Fruit fly (Drosophila melanogaster) whole organism, embryonic: Measurements from ENCODE around the gene RPA3.

Source experiments
- Blimp-1 ChIP-seq: fragments of 200-800 bp; sonication (Bioruptor generic); optimal IDR thresholded peaks from 3 replicates; lab custom pipeline; 2018; ENCODE audit warnings: missing biosample characterization, missing genetic modification characterization, mild to moderate bottlenecking, moderate library complexity, missing genetic modification reagents
- CG10462 ChIP-seq: fragments of 200-800 bp; sonication (Bioruptor generic); optimal IDR thresholded peaks from 2 replicates; lab custom pipeline; 2016; ENCODE audit warnings: missing biosample characterization, missing genetic modification characterization
- CG11504 ChIP-seq: fragments of 200-800 bp; sonication (Bioruptor generic); optimal IDR thresholded peaks from 3 replicates; lab custom pipeline; 2019; ENCODE audit warnings: missing biosample characterization, mild to moderate bottlenecking, missing genetic modification characterization, moderate library complexity
- CG12104 ChIP-seq: fragments of 200-800 bp; sonication (Bioruptor generic); optimal IDR thresholded peaks from 3 replicates; lab custom pipeline; 2016; ENCODE audit warnings: missing biosample characterization, missing genetic modification characterization
- CG12391 ChIP-seq: fragments of 200-800 bp; sonication (Bioruptor generic); optimal IDR thresholded peaks from 3 replicates; lab custom pipeline; 2018; ENCODE audit warnings: missing biosample characterization, mild to moderate bottlenecking, missing genetic modification characterization, moderate library complexity
- CG12659 ChIP-seq: fragments of 200-800 bp; sonication (Bioruptor generic); optimal IDR thresholded peaks from 3 replicates; lab custom pipeline; 2017; ENCODE audit warnings: mild to moderate bottlenecking, missing biosample characterization, missing genetic modification reagents, missing genetic modification characterization
- CG14710 ChIP-seq: fragments of 200-800 bp; sonication (Bioruptor generic); optimal IDR thresholded peaks from 3 replicates; lab custom pipeline; 2019; ENCODE audit warnings: missing biosample characterization, mild to moderate bottlenecking, missing genetic modification characterization, moderate library complexity
- CG16863 ChIP-seq: fragments of 200-800 bp; sonication (Bioruptor generic); optimal IDR thresholded peaks from 3 replicates; lab custom pipeline; 2016; ENCODE audit warnings: missing biosample characterization, missing genetic modification characterization
- CG17328 ChIP-seq: fragments of 200-800 bp; sonication (Bioruptor generic); IDR thresholded peaks from 2 replicates; pipeline ENCODE4 v1.3.6; 2022; ENCODE audit warnings: missing biosample characterization, missing genetic modification characterization
- CG18262 ChIP-seq: fragments of 200-800 bp; optimal IDR thresholded peaks from 3 replicates; lab custom pipeline; 2019; ENCODE audit warnings: missing biosample characterization, mild to moderate bottlenecking, missing genetic modification characterization, moderate library complexity
- CG2889 ChIP-seq: fragments of 200-800 bp; sonication (Bioruptor generic); IDR thresholded peaks from 3 replicates; pipeline ENCODE4 v1.3.6; 2022; ENCODE audit warnings: missing biosample characterization, missing genetic modification characterization
- CG30403 ChIP-seq: fragments of 200-800 bp; sonication (Bioruptor generic); optimal IDR thresholded peaks from 3 replicates; lab custom pipeline; 2016; ENCODE audit warnings: missing biosample characterization, missing genetic modification characterization
- CG33213 ChIP-seq: fragments of 200-800 bp; sonication (Bioruptor generic); optimal IDR thresholded peaks from 3 replicates; lab custom pipeline; 2016; ENCODE audit warnings: missing biosample characterization, missing genetic modification characterization
- CG4424 ChIP-seq: fragments of 200-800 bp; sonication (Bioruptor generic); optimal IDR thresholded peaks from 3 replicates; lab custom pipeline; 2016; ENCODE audit warnings: missing biosample characterization, missing genetic modification characterization
- CG4617 ChIP-seq: fragments of 200-800 bp; sonication (Bioruptor generic); optimal IDR thresholded peaks from 3 replicates; lab custom pipeline; 2016; ENCODE audit warnings: missing biosample characterization, missing genetic modification characterization, borderline replicate concordance
- CG4854 ChIP-seq: fragments of 200-800 bp; sonication (Bioruptor generic); optimal IDR thresholded peaks from 2 replicates; lab custom pipeline; 2016; ENCODE audit warnings: missing biosample characterization, missing genetic modification characterization, inconsistent platforms
- CG7357 ChIP-seq: fragments of 200-800 bp; sonication (Bioruptor generic); IDR thresholded peaks from 3 replicates; pipeline ENCODE4 v1.3.6; 2022; ENCODE audit warnings: missing biosample characterization, missing genetic modification characterization
- CG7745 ChIP-seq: fragments of 200-800 bp; sonication (Bioruptor generic); optimal IDR thresholded peaks from 2 replicates; lab custom pipeline; 2018; ENCODE audit warnings: missing biosample characterization, mild to moderate bottlenecking, missing genetic modification characterization, moderate library complexity
- CG8924 ChIP-seq: fragments of 200-800 bp; optimal IDR thresholded peaks from 3 replicates; lab custom pipeline; 2019; ENCODE audit warnings: missing biosample characterization, mild to moderate bottlenecking, missing genetic modification characterization, moderate library complexity
- CTCF ChIP-seq: fragments of 200-800 bp; sonication (Bioruptor generic); optimal IDR thresholded peaks from 2 replicates; lab custom pipeline; 2017; ENCODE audit warnings: missing biosample characterization, mild to moderate bottlenecking, missing genetic modification characterization, moderate library complexity
- Camta ChIP-seq: fragments of 200-800 bp; sonication (Bioruptor generic); optimal IDR thresholded peaks from 2 replicates; lab custom pipeline; 2016; ENCODE audit warnings: missing biosample characterization, missing genetic modification characterization
- CrebB ChIP-seq: fragments of 200-800 bp; sonication (Bioruptor generic); optimal IDR thresholded peaks from 3 replicates; lab custom pipeline; 2018; ENCODE audit warnings: missing biosample characterization, mild to moderate bottlenecking, missing genetic modification characterization
- D19B ChIP-seq: fragments of 200-800 bp; sonication (Bioruptor generic); optimal IDR thresholded peaks from 2 replicates; lab custom pipeline; 2017; ENCODE audit warnings: missing biosample characterization, mild to moderate bottlenecking, missing genetic modification characterization
- Eip74EF ChIP-seq, 2 experiments: fragments of 200-800 bp in 1 of 2; fragments of >200 bp in 1 of 2; sonication (Bioruptor generic) in 1 of 2; optimal IDR thresholded peaks; 2 replicates each; lab custom pipeline; 2017 to 2019; ENCODE audit warnings: missing biosample characterization in 2 of 2, missing genetic modification characterization in 2 of 2, mild to moderate bottlenecking in 1 of 2, moderate library complexity in 1 of 2
- Fer3 ChIP-seq: fragments of 200-800 bp; sonication (Bioruptor generic); optimal IDR thresholded peaks from 2 replicates; lab custom pipeline; 2018; ENCODE audit warnings: missing biosample characterization, mild to moderate bottlenecking, missing genetic modification characterization, moderate library complexity
- HLH4C ChIP-seq: fragments of 200-800 bp; sonication (Bioruptor generic); IDR thresholded peaks from 3 replicates; pipeline ENCODE4 v1.3.6; 2022; ENCODE audit warnings: missing biosample characterization, missing genetic modification characterization; ENCODE audit not compliant: partially characterized antibody
- Hmr ChIP-seq: fragments of 200-800 bp; sonication (Bioruptor generic); optimal IDR thresholded peaks from 3 replicates; lab custom pipeline; 2017; ENCODE audit warnings: mild to moderate bottlenecking, missing biosample characterization, missing genetic modification reagents, missing genetic modification characterization
- MBD-R2 ChIP-seq: fragments of 200-800 bp; sonication (Bioruptor generic); IDR thresholded peaks from 2 replicates; pipeline ENCODE4 v1.3.6; 2022; ENCODE audit warnings: missing biosample characterization, missing genetic modification characterization
- Med ChIP-seq: fragments of 200-800 bp; sonication (Bioruptor generic); peaks from one replicate; lab custom pipeline; 2016; ENCODE audit warnings: missing biosample characterization, missing genetic modification characterization, mild to moderate bottlenecking, inconsistent platforms, moderate library complexity
- Meics ChIP-seq: fragments of 200-800 bp; sonication (Bioruptor generic); optimal IDR thresholded peaks from 2 replicates; lab custom pipeline; 2017; ENCODE audit warnings: missing biosample characterization, mild to moderate bottlenecking, missing genetic modification characterization
- Sox100B ChIP-seq: fragments of 200-800 bp; sonication (Bioruptor generic); optimal IDR thresholded peaks from 3 replicates; lab custom pipeline; 2018; ENCODE audit warnings: missing biosample characterization, mild to moderate bottlenecking, missing genetic modification characterization
- TFAM ChIP-seq: fragments of 200-800 bp; sonication (Bioruptor generic); optimal IDR thresholded peaks from 2 replicates; lab custom pipeline; 2017; ENCODE audit warnings: missing biosample characterization, missing genetic modification characterization, inconsistent platforms
- Vsx1 ChIP-seq: fragments of 200-800 bp; sonication (Bioruptor generic); optimal IDR thresholded peaks from 2 replicates; lab custom pipeline; 2017; ENCODE audit warnings: missing biosample characterization, mild to moderate bottlenecking, missing genetic modification characterization, missing genetic modification reagents
- ap ChIP-seq: fragments of 200-800 bp; sonication (Bioruptor generic); IDR thresholded peaks from 2 replicates; pipeline ENCODE4 v1.3.6; 2022; ENCODE audit warnings: missing biosample characterization, missing genetic modification characterization
- bbx ChIP-seq: fragments of 200-800 bp; sonication (Bioruptor generic); IDR thresholded peaks from 2 replicates; pipeline ENCODE4 v1.3.6; 2022; ENCODE audit warnings: missing biosample characterization, missing genetic modification characterization; ENCODE audit not compliant: partially characterized antibody
- bsh ChIP-seq, 2 experiments: fragments of 200-800 bp; sonication (Bioruptor generic); optimal IDR thresholded peaks; 2 replicates each; lab custom pipeline; 2017 to 2018; ENCODE audit warnings: mild to moderate bottlenecking in 2 of 2, missing biosample characterization in 2 of 2, missing genetic modification characterization in 2 of 2, moderate library complexity in 1 of 2
- disco-r ChIP-seq: fragments of 200-800 bp; sonication (Bioruptor generic); optimal IDR thresholded peaks from 2 replicates; lab custom pipeline; 2016; ENCODE audit warnings: missing biosample characterization, missing genetic modification characterization
- ems ChIP-seq: fragments of 200-800 bp; sonication (Bioruptor generic); optimal IDR thresholded peaks from 3 replicates; lab custom pipeline; 2016; ENCODE audit warnings: missing biosample characterization, missing genetic modification characterization
- gcm ChIP-seq: fragments of 200-800 bp; sonication (Bioruptor generic); optimal IDR thresholded peaks from 2 replicates; lab custom pipeline; 2019; ENCODE audit warnings: missing biosample characterization, mild to moderate bottlenecking, missing genetic modification characterization, moderate library complexity
- gfzf ChIP-seq: fragments of 200-800 bp; sonication (Bioruptor generic); optimal IDR thresholded peaks from 2 replicates; lab custom pipeline; 2016; ENCODE audit warnings: missing biosample characterization, mild to moderate bottlenecking, missing genetic modification characterization, moderate library complexity
- hkb ChIP-seq, 2 experiments: fragments of 200-800 bp in 1 of 2; fragments of >200 bp in 1 of 2; sonication (Bioruptor generic) in 1 of 2; IDR thresholded peaks in 1 of 2; optimal IDR thresholded peaks in 1 of 2; 2 replicates each; pipeline versions ENCODE4 v1.3.6 to Lab custom; 2017 to 2022; ENCODE audit warnings: missing biosample characterization in 1 of 2, missing genetic modification characterization in 1 of 2
- lab ChIP-seq: fragments of 200-800 bp; sonication (Bioruptor generic); optimal IDR thresholded peaks from 3 replicates; lab custom pipeline; 2017; ENCODE audit warnings: missing biosample characterization, missing genetic modification characterization, mild to moderate bottlenecking, moderate library complexity, missing genetic modification reagents
- nerfin-1 ChIP-seq: fragments of 200-800 bp; sonication (Bioruptor generic); optimal IDR thresholded peaks from 3 replicates; lab custom pipeline; 2019; ENCODE audit warnings: missing biosample characterization, mild to moderate bottlenecking, missing genetic modification characterization, moderate library complexity
- nerfin-2 ChIP-seq: fragments of 200-800 bp; sonication (Bioruptor generic); IDR thresholded peaks from 2 replicates; pipeline ENCODE4 v1.3.6; 2022; ENCODE audit warnings: missing biosample characterization, missing genetic modification characterization; ENCODE audit not compliant: partially characterized antibody
- oc ChIP-seq: fragments of 200-800 bp; sonication (Bioruptor generic); optimal IDR thresholded peaks from 2 replicates; lab custom pipeline; 2018; ENCODE audit warnings: missing biosample characterization, mild to moderate bottlenecking, missing genetic modification characterization, moderate library complexity
- shn ChIP-seq: fragments of 200-800 bp; sonication (Bioruptor generic); optimal IDR thresholded peaks from 3 replicates; lab custom pipeline; 2016; ENCODE audit warnings: missing biosample characterization, missing genetic modification characterization
- tap ChIP-seq: fragments of 200-800 bp; optimal IDR thresholded peaks from 3 replicates; lab custom pipeline; 2019; ENCODE audit warnings: missing biosample characterization, mild to moderate bottlenecking, missing genetic modification characterization, moderate library complexity
- tll ChIP-seq, 2 experiments: fragments of 200-800 bp in 1 of 2; fragments of >200 bp in 1 of 2; sonication (Bioruptor generic) in 1 of 2; optimal IDR thresholded peaks; 2 replicates each; lab custom pipeline; 2017 to 2019; ENCODE audit warnings: missing biosample characterization in 2 of 2, missing genetic modification characterization in 2 of 2, mild to moderate bottlenecking in 1 of 2, moderate library complexity in 1 of 2
- zfh1 ChIP-seq: fragments of 200-800 bp; sonication (Bioruptor generic); IDR thresholded peaks from 3 replicates; pipeline ENCODE4 v1.3.6; 2022; ENCODE audit warnings: missing biosample characterization, missing genetic modification characterization

Gene RPA3

DNA sequence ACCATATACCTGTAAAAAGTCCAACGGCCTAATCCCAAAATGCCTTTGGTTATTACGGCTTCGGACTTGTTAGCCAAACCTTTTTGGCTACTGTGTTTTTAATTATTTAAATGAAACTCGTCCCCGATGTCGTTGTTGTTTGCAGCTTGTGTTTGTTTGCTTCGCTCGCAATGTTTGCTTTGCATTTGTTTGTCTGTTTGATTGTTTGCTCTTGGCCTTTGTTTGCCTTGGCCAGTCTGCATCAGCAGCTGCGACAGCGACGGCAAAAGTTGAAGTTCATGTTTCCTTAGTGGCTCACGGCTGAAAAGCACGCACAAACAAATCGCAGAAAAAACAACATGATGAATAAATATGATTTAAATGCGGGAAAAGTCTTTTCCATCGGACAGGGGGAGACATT lies 44.8 kb upstream of the RPA3 start (continued):
- TF ChIP-seq oc = peak; percentile 52
- peak; percentile 15 for TF ChIP-seq CG12659 (GFP tag; lab: Kevin White, UChicago)
- TF ChIP-seq HLH4C = no peak
- TF ChIP-seq gcm (GFP tag; lab: Kevin White, UChicago) = peak; percentile 19
- peak; percentile 47 for TF ChIP-seq CG11504 (tag; lab: Kevin White, UChicago)
- TF ChIP-seq CG4424 (GFP tag; lab: Kevin White, UChicago) = peak; percentile 6
- peak; percentile 53; the same call in 1 of the 3 replicates for TF ChIP-seq zfh1
- peak; percentile 17 for TF ChIP-seq TFAM
- TF ChIP-seq Fer3 (tag; lab: Kevin White, UChicago) = peak; percentile 9
- no peak for TF ChIP-seq CG2889
- TF ChIP-seq CG17328 = peak; percentile 23; the same call in 1 of the 2 replicates
- peak; percentile 17 for TF ChIP-seq CG12391 (tag; lab: Kevin White, UChicago)
- peak; percentile 54 for TF ChIP-seq Sox100B (GFP tag; lab: Kevin White, UChicago)
- no peak for TF ChIP-seq ap (GFP tag; lab: Robert Waterston, UW)
- TF ChIP-seq nerfin-2 (GFP tag; lab: Robert Waterston, UW) = no peak
- TF ChIP-seq Vsx1 (GFP tag; lab: Kevin White, UChicago) = peak; percentile 40
- TF ChIP-seq gfzf = no peak
- peak; percentile 19 for TF ChIP-seq CG33213 (GFP tag; lab: Kevin White, UChicago)
- no peak for TF ChIP-seq D19B
- peak; percentile 27 for TF ChIP-seq Camta (GFP tag; lab: Kevin White, UChicago)
- no peak for TF ChIP-seq CG16863 (GFP tag; lab: Kevin White, UChicago)
- TF ChIP-seq CG14710 = peak; percentile 23
- no peak for TF ChIP-seq tll (GFP tag; optimal IDR thresholded peaks at IDR 0.05; lab: Kevin White, UChicago)
- TF ChIP-seq nerfin-1 (tag; lab: Kevin White, UChicago) = peak; percentile 7
- TF ChIP-seq CG4617 (GFP tag; lab: Kevin White, UChicago) = no peak
- no peak for TF ChIP-seq CG10462
- TF ChIP-seq shn = no peak
- TF ChIP-seq CG18262 (tag; lab: Kevin White, UChicago) = peak; percentile 33
- peak; percentile 38 for TF ChIP-seq Hmr (GFP tag; lab: Kevin White, UChicago)
- TF ChIP-seq MBD-R2 (GFP tag; lab: Robert Waterston, UW) = no peak
- peak in 1 of 2 experiments; percentile 11 for TF ChIP-seq Eip74EF (GFP tag; optimal IDR thresholded peaks at IDR 0.05; lab: Kevin White, UChicago)
- no peak for TF ChIP-seq bbx (GFP tag; lab: Robert Waterston, UW)
- peak; percentile 2 for TF ChIP-seq tap
- peak in 1 of 2 experiments; percentile 48 for TF ChIP-seq bsh (GFP tag; optimal IDR thresholded peaks at IDR 0.05; lab: Kevin White, UChicago)
- peak; percentile 20 for TF ChIP-seq CG4854 (GFP tag; lab: Kevin White, UChicago)
- peak; percentile 9 for TF ChIP-seq Meics
- TF ChIP-seq CTCF = peak; percentile 3
- no peak for TF ChIP-seq disco-r
- peak; percentile 89 for TF ChIP-seq Med (GFP tag; lab: Kevin White, UChicago)
- TF ChIP-seq lab (GFP tag; lab: Kevin White, UChicago) = peak; percentile 72
- TF ChIP-seq CG30403 (GFP tag; lab: Kevin White, UChicago) = no peak
- TF ChIP-seq CG7745 (tag; lab: Kevin White, UChicago) = no peak
- TF ChIP-seq Blimp-1 (GFP tag; lab: Kevin White, UChicago) = peak; percentile 56
- TF ChIP-seq hkb (optimal IDR thresholded peaks at IDR 0.05; lab: Kevin White, UChicago) = no peak
- peak; percentile 58; the same call in 1 of the 2 replicates for TF ChIP-seq hkb (GFP tag; IDR thresholded peaks at IDR 0.05; lab: Robert Waterston, UW)
- TF ChIP-seq ems (GFP tag; lab: Kevin White, UChicago) = no peak
- TF ChIP-seq CG7357 = no peak
- TF ChIP-seq CG12104 = no peak
- peak; percentile 30 for TF ChIP-seq CrebB (tag; lab: Kevin White, UChicago)
- TF ChIP-seq CG8924 = peak; percentile 25
